Fruit fly (Drosophila melanogaster): ENCODE results near the gene grnd.

Gene grnd

DNA sequence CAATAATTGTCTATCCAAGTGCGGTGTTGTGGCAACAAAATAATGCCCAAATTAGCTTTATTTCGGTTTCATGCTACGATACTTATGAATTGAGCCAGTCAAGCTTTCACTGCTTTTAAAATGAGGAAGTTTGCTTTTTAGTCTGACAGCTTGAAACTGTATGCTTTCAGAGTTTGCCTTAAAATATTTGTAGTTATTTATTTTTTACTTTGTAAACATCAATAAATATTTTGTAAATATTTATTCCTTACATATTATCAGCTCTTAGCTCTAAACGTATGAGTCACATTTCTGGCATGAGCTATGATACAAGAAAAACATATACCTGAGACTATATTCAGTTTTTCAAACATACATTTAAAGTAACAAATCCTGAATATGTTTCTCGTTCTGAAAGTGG lies 4.2 kb upstream of the grnd start:
- TF ChIP-seq Eip78C (GFP tag) (peak; percentile 5), CG3919 (GFP tag; optimal IDR thresholded peaks at IDR 0.05) (no peak), fkh (GFP tag; optimal IDR thresholded peaks at IDR 0.05) (peak; percentile 5)

DNA sequence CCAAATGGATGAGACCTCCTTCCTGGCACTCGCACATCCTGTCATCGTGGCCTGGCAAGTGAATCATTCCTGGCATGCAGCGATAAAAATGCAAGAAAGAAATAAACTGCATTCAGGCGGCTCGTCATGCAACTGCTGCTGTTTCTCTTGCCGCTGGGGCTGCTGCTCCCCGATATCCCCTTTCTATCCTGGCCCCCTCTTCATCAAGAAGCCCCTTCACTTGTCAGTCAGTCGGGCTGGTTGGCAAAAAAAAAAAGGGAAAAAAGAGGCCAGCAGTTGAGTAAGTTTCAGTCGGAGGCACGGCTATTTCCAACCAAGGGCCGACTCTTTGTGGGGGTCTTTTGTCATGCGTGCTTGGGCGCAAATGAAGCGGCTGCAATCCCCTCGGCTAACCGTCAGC lies 3.5 kb upstream of the grnd start:
- TF ChIP-seq lz (GFP tag; optimal IDR thresholded peaks at IDR 0.05), result no peak
- TF ChIP-seq CG1621 (tag; optimal IDR thresholded peaks at IDR 0.05), result peak; percentile 1
- TF ChIP-seq CG6276 (GFP tag; optimal IDR thresholded peaks at IDR 0.05), result no peak
- TF ChIP-seq CG34406 (GFP tag; optimal IDR thresholded peaks at IDR 0.05), result no peak
- no peak for TF ChIP-seq Lpt (GFP tag; optimal IDR thresholded peaks at IDR 0.05)
- no peak for TF ChIP-seq fd85E (GFP tag; optimal IDR thresholded peaks at IDR 0.05)
- TF ChIP-seq CG15336 (GFP tag; IDR thresholded peaks at IDR 0.05), result no peak
- TF ChIP-seq CG6854 (GFP tag; optimal IDR thresholded peaks at IDR 0.05), result peak; percentile 16
- TF ChIP-seq dac (GFP tag; optimal IDR thresholded peaks at IDR 0.05), result no peak
- peak in 1 of 2 experiments; percentile 83 for TF ChIP-seq ss (GFP tag; optimal IDR thresholded peaks at IDR 0.05)
- no peak for TF ChIP-seq CG3919 (GFP tag; optimal IDR thresholded peaks at IDR 0.05)
- TF ChIP-seq Ets21C (GFP tag; optimal IDR thresholded peaks at IDR 0.05), result no peak
- 0 out of 3 replicates have a peak, but pooled peaks have one; percentile 8 for TF ChIP-seq eg (GFP tag; IDR thresholded peaks at IDR 0.05)
- no peak for TF ChIP-seq fkh (GFP tag; optimal IDR thresholded peaks at IDR 0.05)
- no peak for TF ChIP-seq CG6808 (GFP tag; optimal IDR thresholded peaks at IDR 0.05)
- no peak for TF ChIP-seq net (GFP tag; optimal IDR thresholded peaks at IDR 0.05)
- TF ChIP-seq Gug (GFP tag; IDR thresholded peaks at IDR 0.05), result no peak
- TF ChIP-seq dsx (GFP tag; optimal IDR thresholded peaks at IDR 0.05; ENCODE audit: poor library complexity, severe bottlenecking), result peak; percentile 10

- TF ChIP-seq Ets21C (GFP tag; optimal IDR thresholded peaks at IDR 0.05), result no peak
- peak; percentile 44 for TF ChIP-seq CG16779 (tag; optimal IDR thresholded peaks at IDR 0.05)
- TF ChIP-seq achi (GFP tag; optimal IDR thresholded peaks at IDR 0.05), result peak; percentile 64
- TF ChIP-seq Hr39 (GFP tag; optimal IDR thresholded peaks at IDR 0.05), result no peak
- TF ChIP-seq Ets96B (tag; optimal IDR thresholded peaks at IDR 0.05), result peak; percentile 72
- peak; percentile 57 for TF ChIP-seq esn (GFP tag; optimal IDR thresholded peaks at IDR 0.05)
- peak in 1 of 2 experiments; percentile 52 for TF ChIP-seq ss (GFP tag; optimal IDR thresholded peaks at IDR 0.05)
- TF ChIP-seq CG7368 (GFP tag; optimal IDR thresholded peaks at IDR 0.05), result peak; percentile 18
- TF ChIP-seq net (GFP tag; optimal IDR thresholded peaks at IDR 0.05), result peak; percentile 46
- TF ChIP-seq CG11294 (GFP tag; IDR thresholded peaks at IDR 0.05), result no peak
- no peak for TF ChIP-seq Eip93F (GFP tag; optimal IDR thresholded peaks at IDR 0.05)
- TF ChIP-seq Met (GFP tag; optimal IDR thresholded peaks at IDR 0.05), result peak; percentile 54
- TF ChIP-seq eg (GFP tag; IDR thresholded peaks at IDR 0.05), result peak; percentile 40; the same call in 2 of the 3 replicates
- TF ChIP-seq OdsH (GFP tag; optimal IDR thresholded peaks at IDR 0.05), result peak; percentile 53
- peak; percentile 52 for TF ChIP-seq CG3919 (GFP tag; optimal IDR thresholded peaks at IDR 0.05)
- TF ChIP-seq CG6276 (GFP tag; optimal IDR thresholded peaks at IDR 0.05), result peak; percentile 64
- no peak for TF ChIP-seq Gug (GFP tag; IDR thresholded peaks at IDR 0.05)
- peak; percentile 64 for TF ChIP-seq acj6 (GFP tag; optimal IDR thresholded peaks at IDR 0.05)
- TF ChIP-seq CG9139 (GFP tag; optimal IDR thresholded peaks at IDR 0.05), result peak; percentile 5
- TF ChIP-seq CG6792 (GFP tag; optimal IDR thresholded peaks at IDR 0.05), result peak; percentile 57
- TF ChIP-seq Eip78C (GFP tag), result peak; percentile 88
- peak; percentile 57 for TF ChIP-seq Hr4 (GFP tag; optimal IDR thresholded peaks at IDR 0.05)
- no peak for TF ChIP-seq CG11902 (GFP tag; optimal IDR thresholded peaks at IDR 0.05)
- no peak for TF ChIP-seq CG8319 (GFP tag; optimal IDR thresholded peaks at IDR 0.05)
- TF ChIP-seq CG6854 (GFP tag; optimal IDR thresholded peaks at IDR 0.05), result no peak
- peak; percentile 30 for TF ChIP-seq topi (GFP tag; optimal IDR thresholded peaks at IDR 0.05)
- peak; percentile 33 for TF ChIP-seq Sox14 (GFP tag; optimal IDR thresholded peaks at IDR 0.05)
- TF ChIP-seq Eip75B (GFP tag; optimal IDR thresholded peaks at IDR 0.05), result peak; percentile 25
- peak; percentile 15 for TF ChIP-seq Smox (GFP tag; optimal IDR thresholded peaks at IDR 0.05)
- peak; percentile 61 for TF ChIP-seq pdm3 (GFP tag; optimal IDR thresholded peaks at IDR 0.05)
- TF ChIP-seq Hr38 (GFP tag; optimal IDR thresholded peaks at IDR 0.05), result no peak
- peak; percentile 90 for TF ChIP-seq CG32006 (GFP tag; optimal IDR thresholded peaks at IDR 0.05)
- TF ChIP-seq CG1621 (tag; optimal IDR thresholded peaks at IDR 0.05), result no peak
- peak; percentile 23 for TF ChIP-seq Blimp-1 (GFP tag; optimal IDR thresholded peaks at IDR 0.05)
- peak; percentile 6 for TF ChIP-seq cyc (GFP tag; optimal IDR thresholded peaks at IDR 0.05)
- TF ChIP-seq CG10631 (GFP tag; optimal IDR thresholded peaks at IDR 0.05), result peak; percentile 77
- TF ChIP-seq CG4318 (GFP tag; optimal IDR thresholded peaks at IDR 0.05), result peak; percentile 70
- peak; percentile 33 for TF ChIP-seq Sox102F (GFP tag; optimal IDR thresholded peaks at IDR 0.05)
- no peak for TF ChIP-seq fkh (GFP tag; optimal IDR thresholded peaks at IDR 0.05)
These were observed 3.0 kb upstream of the grnd start for dm6 chr2L:18482170-18482569.

Measured in whole organism, prepupa.